Fruit fly (Drosophila melanogaster) whole organism, embryonic: Measurements from ENCODE around the gene CG2767.

Experiments used
- Aef1 ChIP-seq: fragments of 200-800 bp; sonication (Bioruptor generic); IDR thresholded peaks from 3 replicates; pipeline ENCODE4 v1.3.6; 2022; ENCODE audit warnings: missing biosample characterization, missing genetic modification characterization
- C15 ChIP-seq: fragments of 200-800 bp; sonication (Bioruptor generic); IDR thresholded peaks from 3 replicates; pipeline ENCODE4 v1.3.6; 2022; ENCODE audit warnings: missing biosample characterization, missing genetic modification characterization
- CG10147 ChIP-seq: fragments of 200-800 bp; sonication (Bioruptor generic); optimal IDR thresholded peaks from 2 replicates; lab custom pipeline; 2019; ENCODE audit warnings: missing biosample characterization, mild to moderate bottlenecking, missing genetic modification characterization, moderate library complexity
- CG1024 ChIP-seq: fragments of 200-800 bp; sonication (Bioruptor generic); IDR thresholded peaks from 2 replicates; pipeline ENCODE4 v1.3.6; 2022; ENCODE audit warnings: missing biosample characterization, missing genetic modification characterization
- CG10366 ChIP-seq: fragments of 200-800 bp; sonication (Bioruptor generic); IDR thresholded peaks from 2 replicates; pipeline ENCODE4 v1.3.6; 2022; ENCODE audit warnings: missing biosample characterization, missing genetic modification characterization
- CG10431 ChIP-seq: fragments of 200-800 bp; sonication (Bioruptor generic); optimal IDR thresholded peaks from 3 replicates; lab custom pipeline; 2018; ENCODE audit warnings: missing biosample characterization, mild to moderate bottlenecking, missing genetic modification characterization
- CG12769 ChIP-seq: fragments of 200-800 bp; sonication (Bioruptor generic); optimal IDR thresholded peaks from 2 replicates; lab custom pipeline; 2019; ENCODE audit warnings: missing biosample characterization, mild to moderate bottlenecking, missing genetic modification characterization, moderate library complexity
- CG12942 ChIP-seq: fragments of 200-800 bp; sonication (Bioruptor generic); optimal IDR thresholded peaks from 3 replicates; lab custom pipeline; 2016; ENCODE audit warnings: missing biosample characterization, missing genetic modification characterization
- CG13287 ChIP-seq: fragments of 200-800 bp; sonication (Bioruptor generic); IDR thresholded peaks from 2 replicates; pipeline ENCODE4 v1.3.6; 2022; ENCODE audit warnings: missing biosample characterization, missing genetic modification characterization; ENCODE audit not compliant: partially characterized antibody
- CG13624 ChIP-seq: fragments of 200-800 bp; sonication (Bioruptor generic); optimal IDR thresholded peaks from 2 replicates; lab custom pipeline; 2016; ENCODE audit warnings: missing biosample characterization, missing genetic modification characterization
- CG13775 ChIP-seq: fragments of 200-800 bp; sonication (Bioruptor generic); optimal IDR thresholded peaks from 3 replicates; lab custom pipeline; 2017; ENCODE audit warnings: missing biosample characterization, mild to moderate bottlenecking, missing genetic modification characterization
- CG14050 ChIP-seq: fragments of 200-800 bp; sonication (Bioruptor generic); IDR thresholded peaks from 3 replicates; pipeline ENCODE4 v1.3.6; 2022; ENCODE audit warnings: missing biosample characterization, missing genetic modification characterization
- CG14710 ChIP-seq: fragments of 200-800 bp; sonication (Bioruptor generic); optimal IDR thresholded peaks from 3 replicates; lab custom pipeline; 2019; ENCODE audit warnings: missing biosample characterization, mild to moderate bottlenecking, missing genetic modification characterization, moderate library complexity
- CG16815 ChIP-seq: fragments of 200-800 bp; sonication (Bioruptor generic); optimal IDR thresholded peaks from 3 replicates; lab custom pipeline; 2017; ENCODE audit warnings: missing biosample characterization, mild to moderate bottlenecking, missing genetic modification characterization
- CG17385 ChIP-seq: fragments of 200-800 bp; sonication (Bioruptor generic); optimal IDR thresholded peaks from 3 replicates; lab custom pipeline; 2018; ENCODE audit warnings: missing biosample characterization, mild to moderate bottlenecking, missing genetic modification characterization
- CG17802 ChIP-seq: fragments of 200-800 bp; sonication (Bioruptor generic); optimal IDR thresholded peaks from 2 replicates; lab custom pipeline; 2018; ENCODE audit warnings: missing biosample characterization, mild to moderate bottlenecking, missing genetic modification characterization, moderate library complexity
- CG31441 ChIP-seq: fragments of 200-800 bp; sonication (Bioruptor generic); IDR thresholded peaks from 2 replicates; pipeline ENCODE4 v1.3.6; 2022; ENCODE audit warnings: missing biosample characterization, missing genetic modification characterization
- CG32772 ChIP-seq: fragments of 200-800 bp; sonication (Bioruptor generic); IDR thresholded peaks from 2 replicates; pipeline ENCODE4 v1.3.6; 2022; ENCODE audit warnings: missing biosample characterization, missing genetic modification characterization
- CG3726 ChIP-seq: fragments of 200-800 bp; sonication (Bioruptor generic); IDR thresholded peaks from 3 replicates; pipeline ENCODE4, ENCODE4 v1.3.6; 2022; ENCODE audit warnings: missing biosample characterization, missing genetic modification characterization
- CG7357 ChIP-seq: fragments of 200-800 bp; sonication (Bioruptor generic); IDR thresholded peaks from 3 replicates; pipeline ENCODE4 v1.3.6; 2022; ENCODE audit warnings: missing biosample characterization, missing genetic modification characterization
- CG9727 ChIP-seq: fragments of 200-800 bp; sonication (Bioruptor generic); optimal IDR thresholded peaks from 3 replicates; lab custom pipeline; 2017; ENCODE audit warnings: missing biosample characterization, mild to moderate bottlenecking, missing genetic modification characterization
- CHES-1-like ChIP-seq: fragments of 200-800 bp; sonication (Bioruptor generic); optimal IDR thresholded peaks from 2 replicates; lab custom pipeline; 2016; ENCODE audit warnings: missing biosample characterization, missing genetic modification characterization
- HLH3B ChIP-seq: fragments of 200-800 bp; sonication (Bioruptor generic); IDR thresholded peaks from 2 replicates; pipeline ENCODE4 v1.3.6; 2022; ENCODE audit warnings: missing biosample characterization, missing genetic modification characterization
- Hsf ChIP-seq: fragments of 200-800 bp; sonication (Bioruptor generic); optimal IDR thresholded peaks from 3 replicates; lab custom pipeline; 2016; ENCODE audit warnings: missing biosample characterization, missing genetic modification characterization
- Nf-YB ChIP-seq: fragments of 200-800 bp; sonication (Bioruptor generic); optimal IDR thresholded peaks from 3 replicates; lab custom pipeline; 2019; ENCODE audit warnings: missing biosample characterization, mild to moderate bottlenecking, missing genetic modification characterization, moderate library complexity
- Oli ChIP-seq: fragments of 200-800 bp; sonication (Bioruptor generic); optimal IDR thresholded peaks from 2 replicates; lab custom pipeline; 2018; ENCODE audit warnings: missing biosample characterization, mild to moderate bottlenecking, missing genetic modification characterization, moderate library complexity
- PHDP ChIP-seq: fragments of 200-800 bp; sonication (Bioruptor generic); optimal IDR thresholded peaks from 3 replicates; lab custom pipeline; 2018; ENCODE audit warnings: missing biosample characterization, mild to moderate bottlenecking, missing genetic modification characterization, moderate library complexity
- Pdp1 ChIP-seq, 2 experiments: fragments of 200-800 bp; sonication (Bioruptor generic); optimal IDR thresholded peaks; 3 replicates each; lab custom pipeline; 2016; ENCODE audit warnings: missing biosample characterization in 2 of 2, missing genetic modification characterization in 2 of 2, mild to moderate bottlenecking in 1 of 2, moderate library complexity in 1 of 2
- Vsx1 ChIP-seq: fragments of 200-800 bp; sonication (Bioruptor generic); optimal IDR thresholded peaks from 2 replicates; lab custom pipeline; 2017; ENCODE audit warnings: missing biosample characterization, mild to moderate bottlenecking, missing genetic modification characterization, missing genetic modification reagents
- YL-1 ChIP-seq: fragments of 200-800 bp; sonication (Bioruptor generic); optimal IDR thresholded peaks from 3 replicates; lab custom pipeline; 2017; ENCODE audit warnings: missing biosample characterization, mild to moderate bottlenecking, missing genetic modification characterization
- amos ChIP-seq: fragments of 200-800 bp; sonication (Bioruptor generic); IDR thresholded peaks from 2 replicates; pipeline ENCODE4 v1.3.6; 2022; ENCODE audit warnings: missing biosample characterization, missing genetic modification characterization; ENCODE audit not compliant: partially characterized antibody
- bcd ChIP-seq: fragments of 200-800 bp; sonication (Bioruptor generic); optimal IDR thresholded peaks from 2 replicates; lab custom pipeline; 2017; ENCODE audit warnings: missing biosample characterization, mild to moderate bottlenecking, missing genetic modification characterization
- bigmax ChIP-seq: fragments of 200-800 bp; sonication (Bioruptor generic); optimal IDR thresholded peaks from 2 replicates; lab custom pipeline; 2018; ENCODE audit warnings: missing biosample characterization, mild to moderate bottlenecking, missing genetic modification characterization
- cad ChIP-seq: fragments of >200 bp; optimal IDR thresholded peaks from 2 replicates; lab custom pipeline; 2017; ENCODE audit warnings: missing biosample characterization, missing genetic modification characterization
- cato ChIP-seq: fragments of 200-800 bp; sonication (Bioruptor generic); optimal IDR thresholded peaks from 2 replicates; lab custom pipeline; 2016; ENCODE audit warnings: missing biosample characterization, missing genetic modification characterization, borderline replicate concordance
- cg ChIP-seq: fragments of 200-800 bp; sonication (Bioruptor generic); optimal IDR thresholded peaks from 3 replicates; lab custom pipeline; 2019; ENCODE audit warnings: missing biosample characterization, mild to moderate bottlenecking, missing genetic modification characterization, moderate library complexity
- grau ChIP-seq: fragments of 200-800 bp; optimal IDR thresholded peaks from 3 replicates; lab custom pipeline; 2019; ENCODE audit warnings: missing biosample characterization, mild to moderate bottlenecking, missing genetic modification characterization, moderate library complexity
- gsb ChIP-seq: fragments of 200-800 bp; sonication (Bioruptor generic); IDR thresholded peaks from 2 replicates; pipeline ENCODE4 v1.3.6; 2022; ENCODE audit warnings: missing biosample characterization, missing genetic modification characterization
- lilli ChIP-seq: fragments of 200-800 bp; sonication (Bioruptor generic); optimal IDR thresholded peaks from 3 replicates; lab custom pipeline; 2016; ENCODE audit warnings: missing biosample characterization, missing genetic modification characterization
- lmd ChIP-seq: fragments of 200-800 bp; sonication (Bioruptor generic); IDR thresholded peaks from 2 replicates; pipeline ENCODE4 v1.3.6; 2022; ENCODE audit warnings: missing biosample characterization, missing genetic modification characterization
- mirr ChIP-seq: fragments of 200-800 bp; sonication (Bioruptor generic); optimal IDR thresholded peaks from 3 replicates; lab custom pipeline; 2018; ENCODE audit warnings: missing biosample characterization, mild to moderate bottlenecking, missing genetic modification characterization
- p53 ChIP-seq: fragments of 200-800 bp; sonication (Bioruptor generic); optimal IDR thresholded peaks from 2 replicates; lab custom pipeline; 2016; ENCODE audit warnings: missing biosample characterization, missing genetic modification characterization
- tgo ChIP-seq: fragments of 200-800 bp; sonication (Bioruptor generic); IDR thresholded peaks from 3 replicates; pipeline ENCODE4 v1.3.6; 2022; ENCODE audit warnings: missing biosample characterization, missing genetic modification characterization
- tll ChIP-seq, 2 experiments: fragments of 200-800 bp in 1 of 2; fragments of >200 bp in 1 of 2; sonication (Bioruptor generic) in 1 of 2; optimal IDR thresholded peaks; 2 replicates each; lab custom pipeline; 2017 to 2019; ENCODE audit warnings: missing biosample characterization in 2 of 2, missing genetic modification characterization in 2 of 2, mild to moderate bottlenecking in 1 of 2, moderate library complexity in 1 of 2
- twi ChIP-seq: fragments of 200-800 bp; optimal IDR thresholded peaks from 2 replicates; lab custom pipeline; 2019; ENCODE audit warnings: missing biosample characterization, mild to moderate bottlenecking, missing genetic modification characterization, moderate library complexity
- unc-4 ChIP-seq: fragments of 200-800 bp; sonication (Bioruptor generic); IDR thresholded peaks from 2 replicates; pipeline ENCODE4 v1.3.6; 2022; ENCODE audit warnings: missing biosample characterization, missing genetic modification characterization; ENCODE audit not compliant: partially characterized antibody
- zfh2 ChIP-seq: fragments of 200-800 bp; sonication (Bioruptor generic); optimal IDR thresholded peaks from 2 replicates; lab custom pipeline; 2016; ENCODE audit warnings: missing biosample characterization, missing genetic modification characterization

Gene CG2767

dm6 chr3R:8009080-8009620, 1.2 kb upstream of the CG2767 start, which contains the start of the genes CG11052 and CG3223 (continued):
- TF ChIP-seq CG7357 = no peak
- no peak for TF ChIP-seq tgo (GFP tag; lab: Robert Waterston, UW)
- peak; percentile 68 for TF ChIP-seq CG13287
- no peak for TF ChIP-seq CG32772
- TF ChIP-seq bigmax (GFP tag; lab: Kevin White, UChicago) = no peak
- TF ChIP-seq twi (tag; lab: Kevin White, UChicago) = no peak

- peak; percentile 96 for TF ChIP-seq CG9727 (GFP tag; lab: Kevin White, UChicago)
- peak; percentile 97 for TF ChIP-seq CG14050 (GFP tag; lab: Robert Waterston, UW)
- TF ChIP-seq CG12769 (tag; lab: Kevin White, UChicago) = peak; percentile 74
- TF ChIP-seq Pdp1 (GFP tag; optimal IDR thresholded peaks at IDR 0.05; lab: Kevin White, UChicago) = peak; percentile 93 to 98
- peak; percentile 89 for TF ChIP-seq CG10431 (GFP tag; lab: Kevin White, UChicago)
- TF ChIP-seq Aef1 (GFP tag; lab: Robert Waterston, UW) = peak; percentile 99
- peak; percentile 60 for TF ChIP-seq unc-4
- TF ChIP-seq amos (GFP tag; lab: Robert Waterston, UW) = peak; percentile 36; the same call in 1 of the 2 replicates
- TF ChIP-seq CHES-1-like (GFP tag; lab: Kevin White, UChicago) = peak; percentile 64
- peak; percentile 97 for TF ChIP-seq CG31441 (GFP tag; lab: Robert Waterston, UW)
- peak; percentile 95 for TF ChIP-seq Oli
- peak; percentile 94 for TF ChIP-seq PHDP (tag; lab: Kevin White, UChicago)
- TF ChIP-seq YL-1 (GFP tag; lab: Kevin White, UChicago) = peak; percentile 94
- TF ChIP-seq lmd (GFP tag; lab: Robert Waterston, UW) = peak; percentile 99
- peak; percentile 82 for TF ChIP-seq Nf-YB
- peak; percentile 94 for TF ChIP-seq CG3726
- TF ChIP-seq HLH3B (GFP tag; lab: Robert Waterston, UW) = peak; percentile 98
- TF ChIP-seq CG17802 (tag; lab: Kevin White, UChicago) = peak; percentile 73
- peak; percentile 96 for TF ChIP-seq lilli (GFP tag; lab: Kevin White, UChicago)
- TF ChIP-seq grau (tag; lab: Kevin White, UChicago) = peak; percentile 100
- TF ChIP-seq C15 (GFP tag; lab: Robert Waterston, UW) = peak; percentile 96
- TF ChIP-seq CG10366 (GFP tag; lab: Robert Waterston, UW) = peak; percentile 98
- TF ChIP-seq p53 (GFP tag; lab: Kevin White, UChicago) = no peak
- TF ChIP-seq mirr (GFP tag; lab: Kevin White, UChicago) = peak; percentile 78
- peak; percentile 92 for TF ChIP-seq Hsf (GFP tag; lab: Kevin White, UChicago)
- peak; percentile 99 for TF ChIP-seq tgo (GFP tag; lab: Robert Waterston, UW)
- peak; percentile 96 for TF ChIP-seq CG16815 (GFP tag; lab: Kevin White, UChicago)
- TF ChIP-seq CG10147 = peak; percentile 95
- peak; percentile 73 for TF ChIP-seq CG13624
- peak; percentile 81 for TF ChIP-seq Vsx1 (GFP tag; lab: Kevin White, UChicago)
- peak; percentile 94 for TF ChIP-seq CG13775 (GFP tag; lab: Kevin White, UChicago)
- TF ChIP-seq tll (GFP tag; optimal IDR thresholded peaks at IDR 0.05; lab: Kevin White, UChicago) = peak; percentile 37 to 41
- TF ChIP-seq CG17385 = peak; percentile 92
- no peak for TF ChIP-seq cad (GFP tag; lab: Kevin White, UChicago)
- peak; percentile 94 for TF ChIP-seq CG12942 (GFP tag; lab: Kevin White, UChicago)
- TF ChIP-seq cg = no peak
- TF ChIP-seq bcd (GFP tag; lab: Kevin White, UChicago) = peak; percentile 96
- TF ChIP-seq cato (GFP tag; lab: Kevin White, UChicago) = peak; percentile 91
- TF ChIP-seq gsb (GFP tag; lab: Robert Waterston, UW) = peak; percentile 93
- peak; percentile 96 for TF ChIP-seq CG14710 (tag; lab: Kevin White, UChicago)
- TF ChIP-seq CG1024 (GFP tag; lab: Robert Waterston, UW) = peak; percentile 90
- TF ChIP-seq zfh2 (GFP tag; lab: Kevin White, UChicago) = peak; percentile 88
These were observed 6.7 kb downstream of the CG2767 start, which contains the start of the genes Kmn2 and CG2698 for dm6 chr3R:8001074-8001669. Gene Kmn2 (minus strand): TSS chr3R:8001309. Gene CG2698 (plus strand): TSS chr3R:8001562.
